Fruit fly (Drosophila melanogaster): ENCODE measurements around the gene CG33688.

Gene CG33688

dm6 chr3L:16149418-16150160, 49.4 kb upstream of the CG33688 start (continued):
- no peak for TF ChIP-seq H15 (GFP tag; IDR thresholded peaks at IDR 0.05)
- TF ChIP-seq CG4424 (GFP tag; optimal IDR thresholded peaks at IDR 0.05) = no peak
- TF ChIP-seq Doc2 (GFP tag; IDR thresholded peaks at IDR 0.05) = no peak
- TF ChIP-seq CG4820 (GFP tag; optimal IDR thresholded peaks at IDR 0.05) = no peak
- TF ChIP-seq Lim3 (GFP tag; IDR thresholded peaks at IDR 0.05) = no peak
- TF ChIP-seq CG16813 (GFP tag; IDR thresholded peaks at IDR 0.05; ENCODE audit: partially characterized antibody) = no peak
- TF ChIP-seq CG9437 (GFP tag; optimal IDR thresholded peaks at IDR 0.05) = peak; percentile 53
- no peak for TF ChIP-seq h (optimal IDR thresholded peaks at IDR 0.05)
- TF ChIP-seq otp (GFP tag; IDR thresholded peaks at IDR 0.05) = no peak
- TF ChIP-seq CG15696 (tag; optimal IDR thresholded peaks at IDR 0.05) = no peak
- no peak for TF ChIP-seq amos (GFP tag; IDR thresholded peaks at IDR 0.05; ENCODE audit: partially characterized antibody)
- no peak for TF ChIP-seq CG11696 (GFP tag; IDR thresholded peaks at IDR 0.05)
- TF ChIP-seq abd-A (tag; optimal IDR thresholded peaks at IDR 0.05) = no peak
- TF ChIP-seq CG15479 (GFP tag; optimal IDR thresholded peaks at IDR 0.05) = peak; percentile 23
- TF ChIP-seq ssp (GFP tag; IDR thresholded peaks at IDR 0.05) = no peak
- no peak for TF ChIP-seq salm (tag; optimal IDR thresholded peaks at IDR 0.05)
- no peak for TF ChIP-seq CG14860 (GFP tag; IDR thresholded peaks at IDR 0.05; ENCODE audit: partially characterized antibody)
- no peak for TF ChIP-seq E2f1 (GFP tag; IDR thresholded peaks at IDR 0.05)
- peak; percentile 17; the same call in 1 of the 2 replicates for TF ChIP-seq lmd (GFP tag; IDR thresholded peaks at IDR 0.05)
- no peak for TF ChIP-seq gsb-n (tag; optimal IDR thresholded peaks at IDR 0.05)
- no peak for TF ChIP-seq CG8281 (tag; optimal IDR thresholded peaks at IDR 0.05)
- TF ChIP-seq ac (GFP tag; optimal IDR thresholded peaks at IDR 0.05) = no peak
- no peak for TF ChIP-seq CG3163 (GFP tag; optimal IDR thresholded peaks at IDR 0.05)
- no peak for TF ChIP-seq Neu2 (GFP tag; optimal IDR thresholded peaks at IDR 0.05; ENCODE audit: borderline replicate concordance)
- no peak for TF ChIP-seq Dp (GFP tag; optimal IDR thresholded peaks at IDR 0.05)
- TF ChIP-seq bowl (GFP tag; IDR thresholded peaks at IDR 0.05) = no peak
- TF ChIP-seq E2f2 (GFP tag; IDR thresholded peaks at IDR 0.05) = 0 out of 2 replicates have a peak, but pooled peaks have one; percentile 21
- no peak for TF ChIP-seq gt (GFP tag; IDR thresholded peaks at IDR 0.05)
- no peak for TF ChIP-seq jigr1 (GFP tag; IDR thresholded peaks at IDR 0.05)
- no peak for TF ChIP-seq knrl (GFP tag; IDR thresholded peaks at IDR 0.05; ENCODE audit: partially characterized antibody)
- TF ChIP-seq Fer3 (tag; optimal IDR thresholded peaks at IDR 0.05) = peak; percentile 17
- TF ChIP-seq zen (tag; optimal IDR thresholded peaks at IDR 0.05) = no peak
- no peak for TF ChIP-seq CG11456 (GFP tag; IDR thresholded peaks at IDR 0.05)
- TF ChIP-seq nerfin-1 (tag; optimal IDR thresholded peaks at IDR 0.05) = no peak
- TF ChIP-seq Hsf (GFP tag; optimal IDR thresholded peaks at IDR 0.05) = peak; percentile 31
- TF ChIP-seq sob (GFP tag; IDR thresholded peaks at IDR 0.05) = no peak
- TF ChIP-seq ftz-f1 (GFP tag; optimal IDR thresholded peaks at IDR 0.05) = peak; percentile 30
- TF ChIP-seq insv (GFP tag; optimal IDR thresholded peaks at IDR 0.05) = no peak
- TF ChIP-seq da (GFP tag; optimal IDR thresholded peaks at IDR 0.05) = no peak
- TF ChIP-seq YL-1 (GFP tag; optimal IDR thresholded peaks at IDR 0.05) = no peak
- TF ChIP-seq Ada2b (GFP tag; IDR thresholded peaks at IDR 0.05) = no peak
- peak; percentile 43 for TF ChIP-seq CG10147 (GFP tag; optimal IDR thresholded peaks at IDR 0.05)
- TF ChIP-seq her (GFP tag; optimal IDR thresholded peaks at IDR 0.05) = peak; percentile 25
- peak; percentile 31 for TF ChIP-seq sens (GFP tag)
- no peak for TF ChIP-seq btn (GFP tag; optimal IDR thresholded peaks at IDR 0.05)
- no peak for TF ChIP-seq Bdp1 (GFP tag; optimal IDR thresholded peaks at IDR 0.05)
- TF ChIP-seq Sox102F (GFP tag; optimal IDR thresholded peaks at IDR 0.05) = no peak
- TF ChIP-seq fd96Cb (tag; optimal IDR thresholded peaks at IDR 0.05) = peak; percentile 10
- no peak for TF ChIP-seq croc (GFP tag; conservative IDR thresholded peaks at IDR 0.05)
- TF ChIP-seq disco-r (GFP tag; optimal IDR thresholded peaks at IDR 0.05) = peak; percentile 10
- peak; percentile 21 for TF ChIP-seq CG10209 (GFP tag; optimal IDR thresholded peaks at IDR 0.05)

Measured in whole organism, embryonic.